Fruit fly (Drosophila melanogaster): ENCODE measurements around the gene heca.

heca gene

dm6 chr3R:30388215-30388871 lies 110.6 kb downstream of the heca start (continued):
- TF ChIP-seq CG4282 (GFP tag; optimal IDR thresholded peaks at IDR 0.05), result peak; percentile 88
- TF ChIP-seq CG10366 (GFP tag; IDR thresholded peaks at IDR 0.05), result peak; percentile 88
- TF ChIP-seq kni (GFP tag; optimal IDR thresholded peaks at IDR 0.05), result peak; percentile 95
- peak; percentile 89 for TF ChIP-seq wor (GFP tag; IDR thresholded peaks at IDR 0.05)
- TF ChIP-seq CG6765 (GFP tag; optimal IDR thresholded peaks at IDR 0.05), result peak; percentile 94
- TF ChIP-seq CG13775 (GFP tag; optimal IDR thresholded peaks at IDR 0.05), result peak; percentile 99
- TF ChIP-seq ftz-f1 (GFP tag; optimal IDR thresholded peaks at IDR 0.05), result peak; percentile 66
- TF ChIP-seq Spps (tag; optimal IDR thresholded peaks at IDR 0.05), result peak; percentile 77
- peak; percentile 95 for TF ChIP-seq lmd (GFP tag; IDR thresholded peaks at IDR 0.05)
- TF ChIP-seq Nf-YB (GFP tag; optimal IDR thresholded peaks at IDR 0.05), result peak; percentile 85
- TF ChIP-seq pzg (GFP tag; optimal IDR thresholded peaks at IDR 0.05), result peak; percentile 18
- TF ChIP-seq fru (optimal IDR thresholded peaks at IDR 0.05), result no peak
- peak; percentile 73 for TF ChIP-seq kah (GFP tag; optimal IDR thresholded peaks at IDR 0.05)
- peak; percentile 98 for TF ChIP-seq pnt (GFP tag; optimal IDR thresholded peaks at IDR 0.05)
- TF ChIP-seq onecut (GFP tag; IDR thresholded peaks at IDR 0.05), result peak; percentile 85
- peak; percentile 86 for TF ChIP-seq zen (tag; optimal IDR thresholded peaks at IDR 0.05)
- TF ChIP-seq Rfx (GFP tag; IDR thresholded peaks at IDR 0.05), result peak; percentile 90
- TF ChIP-seq CG6791 (GFP tag; IDR thresholded peaks at IDR 0.05; ENCODE audit: partially characterized antibody), result no peak
- TF ChIP-seq Kr (GFP tag; optimal IDR thresholded peaks at IDR 0.05), result peak; percentile 70
- peak; percentile 96 for TF ChIP-seq CG13624 (GFP tag; optimal IDR thresholded peaks at IDR 0.05)
- peak; percentile 89 for TF ChIP-seq so (GFP tag; IDR thresholded peaks at IDR 0.05)
- TF ChIP-seq Awh (GFP tag; IDR thresholded peaks at IDR 0.05), result peak; percentile 70; the same call in 1 of the 2 replicates
- peak; percentile 95 for TF ChIP-seq NfI (GFP tag; optimal IDR thresholded peaks at IDR 0.05)
- TF ChIP-seq sug (tag; optimal IDR thresholded peaks at IDR 0.05), result peak; percentile 94
- peak; percentile 96 for TF ChIP-seq CG6854 (GFP tag; optimal IDR thresholded peaks at IDR 0.05)
- TF ChIP-seq CG12104 (GFP tag; optimal IDR thresholded peaks at IDR 0.05), result peak; percentile 98
- TF ChIP-seq Aef1 (GFP tag; IDR thresholded peaks at IDR 0.05), result peak; percentile 91
- peak; percentile 90 for TF ChIP-seq CG4854 (GFP tag; optimal IDR thresholded peaks at IDR 0.05)
- peak; percentile 92 for TF ChIP-seq CG12219 (GFP tag; optimal IDR thresholded peaks at IDR 0.05)
- TF ChIP-seq CG15479 (GFP tag; optimal IDR thresholded peaks at IDR 0.05), result peak; percentile 40
- peak; percentile 82 for TF ChIP-seq chm (GFP tag; IDR thresholded peaks at IDR 0.05)
- TF ChIP-seq salm (tag; optimal IDR thresholded peaks at IDR 0.05), result peak; percentile 67
- TF ChIP-seq CG12744 (GFP tag; optimal IDR thresholded peaks at IDR 0.05), result peak; percentile 93
- peak; percentile 67 for TF ChIP-seq Nf-YA (GFP tag; IDR thresholded peaks at IDR 0.05)
- TF ChIP-seq CG16863 (GFP tag; optimal IDR thresholded peaks at IDR 0.05), result peak; percentile 98
- TF ChIP-seq chif (GFP tag; optimal IDR thresholded peaks at IDR 0.05), result peak; percentile 96 to 97
- peak; percentile 94 for TF ChIP-seq her (GFP tag; optimal IDR thresholded peaks at IDR 0.05)
- peak; percentile 77; the same call in 1 of the 2 replicates for TF ChIP-seq sens-2 (GFP tag; IDR thresholded peaks at IDR 0.05)
- no peak for TF ChIP-seq abd-A (tag; optimal IDR thresholded peaks at IDR 0.05)
- TF ChIP-seq dimm (GFP tag; IDR thresholded peaks at IDR 0.05), result peak; percentile 70
- TF ChIP-seq ac (GFP tag; optimal IDR thresholded peaks at IDR 0.05), result peak; percentile 88
- TF ChIP-seq CG17912 (GFP tag; optimal IDR thresholded peaks at IDR 0.05), result peak; percentile 64
- TF ChIP-seq CG9437 (GFP tag; optimal IDR thresholded peaks at IDR 0.05), result peak; percentile 97
- peak; percentile 85 for TF ChIP-seq CG14965 (GFP tag; optimal IDR thresholded peaks at IDR 0.05; ENCODE audit: borderline replicate concordance)
- peak; percentile 95 to 97 for TF ChIP-seq Hr51 (GFP tag; optimal IDR thresholded peaks at IDR 0.05)
- peak; percentile 22 for TF ChIP-seq ash1 (GFP tag; optimal IDR thresholded peaks at IDR 0.05)
- TF ChIP-seq CG8359 (GFP tag; optimal IDR thresholded peaks at IDR 0.05; ENCODE audit: borderline replicate concordance), result peak; percentile 87
- TF ChIP-seq ham (GFP tag; IDR thresholded peaks at IDR 0.05), result peak; percentile 81
- peak; percentile 91 for TF ChIP-seq da (GFP tag; optimal IDR thresholded peaks at IDR 0.05)
- TF ChIP-seq sim (GFP tag; IDR thresholded peaks at IDR 0.05), result peak; percentile 75
